Fruit fly (Drosophila melanogaster) whole organism, embryonic: ENCODE data around the gene CG32032.

Experiments
- ATbp ChIP-seq: fragments of 200-800 bp; sonication (Bioruptor generic); optimal IDR thresholded peaks from 2 replicates; lab custom pipeline; 2017; ENCODE audit warnings: missing biosample characterization, mild to moderate bottlenecking, missing genetic modification characterization, missing genetic modification reagents
- Bgb ChIP-seq: fragments of 200-800 bp; sonication (Bioruptor generic); IDR thresholded peaks from 2 replicates; pipeline ENCODE4 v1.3.6; 2022; ENCODE audit warnings: missing biosample characterization, missing genetic modification characterization; ENCODE audit not compliant: partially characterized antibody
- CG10209 ChIP-seq: fragments of 200-800 bp; sonication (Bioruptor generic); optimal IDR thresholded peaks from 3 replicates; lab custom pipeline; 2017; ENCODE audit warnings: missing biosample characterization, mild to moderate bottlenecking, missing genetic modification characterization, missing genetic modification reagents
- CG1529 ChIP-seq: fragments of 200-800 bp; sonication (Bioruptor generic); optimal IDR thresholded peaks from 3 replicates; lab custom pipeline; 2018; ENCODE audit warnings: missing biosample characterization, missing genetic modification characterization
- CG17829 ChIP-seq: fragments of 200-800 bp; optimal IDR thresholded peaks from 2 replicates; lab custom pipeline; 2019; ENCODE audit warnings: missing biosample characterization, mild to moderate bottlenecking, missing genetic modification characterization, moderate library complexity
- CG17912 ChIP-seq: fragments of 200-800 bp; sonication (Bioruptor generic); optimal IDR thresholded peaks from 2 replicates; lab custom pipeline; 2018; ENCODE audit warnings: missing biosample characterization, mild to moderate bottlenecking, missing genetic modification characterization
- CG18619 ChIP-seq: fragments of 200-800 bp; sonication (Bioruptor generic); optimal IDR thresholded peaks from 3 replicates; lab custom pipeline; 2017; ENCODE audit warnings: missing biosample characterization, mild to moderate bottlenecking, missing genetic modification characterization
- CG3847 ChIP-seq: fragments of 200-800 bp; sonication (Bioruptor generic); IDR thresholded peaks from 2 replicates; pipeline ENCODE4 v1.3.6; 2022; ENCODE audit warnings: missing biosample characterization, missing genetic modification characterization
- CG4282 ChIP-seq: fragments of 200-800 bp; sonication (Bioruptor generic); optimal IDR thresholded peaks from 2 replicates; lab custom pipeline; 2016; ENCODE audit warnings: missing biosample characterization, missing genetic modification characterization
- CG7357 ChIP-seq: fragments of 200-800 bp; sonication (Bioruptor generic); IDR thresholded peaks from 3 replicates; pipeline ENCODE4 v1.3.6; 2022; ENCODE audit warnings: missing biosample characterization, missing genetic modification characterization
- CG8290 ChIP-seq, 3 experiments: fragments of 200-800 bp; sonication (Bioruptor generic); optimal IDR thresholded peaks; 2 replicates each; lab custom pipeline; 2016 to 2019; ENCODE audit warnings: missing biosample characterization in 3 of 3, missing genetic modification characterization in 3 of 3, mild to moderate bottlenecking in 2 of 3, moderate library complexity in 1 of 3
- CG8388 ChIP-seq: fragments of 200-800 bp; sonication (Bioruptor generic); optimal IDR thresholded peaks from 2 replicates; lab custom pipeline; 2019; ENCODE audit warnings: missing biosample characterization, mild to moderate bottlenecking, missing genetic modification characterization, moderate library complexity
- CTCF ChIP-seq: fragments of 200-800 bp; sonication (Bioruptor generic); optimal IDR thresholded peaks from 2 replicates; lab custom pipeline; 2017; ENCODE audit warnings: missing biosample characterization, mild to moderate bottlenecking, missing genetic modification characterization, moderate library complexity
- Chrac-16 ChIP-seq: fragments of 200-800 bp; sonication (Bioruptor generic); optimal IDR thresholded peaks from 3 replicates; lab custom pipeline; 2016; ENCODE audit warnings: missing biosample characterization, missing genetic modification characterization
- Dfd ChIP-seq, 2 experiments: fragments of >200 bp; optimal IDR thresholded peaks; 2 replicates each; lab custom pipeline; 2017; ENCODE audit warnings: missing biosample characterization in 2 of 2, missing genetic modification characterization in 2 of 2
- Ets97D ChIP-seq: fragments of 200-800 bp; sonication (Bioruptor generic); optimal IDR thresholded peaks from 3 replicates; lab custom pipeline; 2016; ENCODE audit warnings: missing biosample characterization, missing genetic modification characterization
- H2.0 ChIP-seq: fragments of 200-800 bp; sonication (Bioruptor generic); IDR thresholded peaks from 2 replicates; pipeline ENCODE4 v1.3.6; 2022; ENCODE audit warnings: missing biosample characterization, missing genetic modification characterization
- HLHmδ ChIP-seq: fragments of 200-800 bp; sonication (Bioruptor generic); optimal IDR thresholded peaks from 2 replicates; lab custom pipeline; 2018; ENCODE audit warnings: missing biosample characterization, mild to moderate bottlenecking, missing genetic modification characterization, moderate library complexity
- HmgD ChIP-seq: fragments of 200-800 bp; sonication (Bioruptor generic); optimal IDR thresholded peaks from 3 replicates; lab custom pipeline; 2016; ENCODE audit warnings: missing biosample characterization, missing genetic modification characterization
- Hmx ChIP-seq: fragments of 200-800 bp; sonication (Bioruptor generic); optimal IDR thresholded peaks from 2 replicates; lab custom pipeline; 2016; ENCODE audit warnings: missing biosample characterization, missing genetic modification characterization
- Hr39 ChIP-seq: fragments of >200 bp; optimal IDR thresholded peaks from 2 replicates; lab custom pipeline; 2017
- Jarid2 ChIP-seq: fragments of 200-800 bp; sonication (Bioruptor generic); optimal IDR thresholded peaks from 3 replicates; lab custom pipeline; 2017; ENCODE audit warnings: mild to moderate bottlenecking, missing biosample characterization, missing genetic modification reagents, missing genetic modification characterization
- Poxn ChIP-seq: fragments of 200-800 bp; sonication (Bioruptor generic); IDR thresholded peaks from 2 replicates; pipeline ENCODE4 v1.3.6; 2022; ENCODE audit warnings: missing biosample characterization, missing genetic modification characterization
- Xrp1 ChIP-seq: fragments of 200-800 bp; sonication (Bioruptor generic); IDR thresholded peaks from 2 replicates; pipeline ENCODE4 v1.3.6; 2022; ENCODE audit warnings: missing biosample characterization, missing genetic modification characterization
- amos ChIP-seq: fragments of 200-800 bp; sonication (Bioruptor generic); IDR thresholded peaks from 2 replicates; pipeline ENCODE4 v1.3.6; 2022; ENCODE audit warnings: missing biosample characterization, missing genetic modification characterization; ENCODE audit not compliant: partially characterized antibody
- ara ChIP-seq: fragments of 200-800 bp; sonication (Bioruptor generic); IDR thresholded peaks from 2 replicates; pipeline ENCODE4 v1.3.6; 2022; ENCODE audit warnings: missing biosample characterization, missing genetic modification characterization
- dimm ChIP-seq: fragments of 200-800 bp; sonication (Bioruptor generic); IDR thresholded peaks from 2 replicates; pipeline ENCODE4 v1.3.6; 2022; ENCODE audit warnings: missing biosample characterization, missing genetic modification characterization
- dmrt11E ChIP-seq: fragments of 200-800 bp; sonication (Bioruptor generic); optimal IDR thresholded peaks from 3 replicates; lab custom pipeline; 2018; ENCODE audit warnings: missing biosample characterization, mild to moderate bottlenecking, missing genetic modification characterization, moderate library complexity
- dmrt99B ChIP-seq: fragments of 200-800 bp; sonication (Bioruptor generic); optimal IDR thresholded peaks from 2 replicates; lab custom pipeline; 2018; ENCODE audit warnings: missing biosample characterization, mild to moderate bottlenecking, missing genetic modification characterization, moderate library complexity
- ems ChIP-seq: fragments of 200-800 bp; sonication (Bioruptor generic); optimal IDR thresholded peaks from 3 replicates; lab custom pipeline; 2016; ENCODE audit warnings: missing biosample characterization, missing genetic modification characterization
- esg ChIP-seq: fragments of 200-800 bp; sonication (Bioruptor generic); conservative IDR thresholded peaks from 2 replicates; pipeline ENCODE4 v1.3.6; 2022; ENCODE audit warnings: missing biosample characterization, missing genetic modification characterization
- eyg ChIP-seq: fragments of 200-800 bp; sonication (Bioruptor generic); optimal IDR thresholded peaks from 3 replicates; lab custom pipeline; 2016; ENCODE audit warnings: missing biosample characterization, missing genetic modification characterization
- gfzf ChIP-seq: fragments of 200-800 bp; sonication (Bioruptor generic); optimal IDR thresholded peaks from 2 replicates; lab custom pipeline; 2016; ENCODE audit warnings: missing biosample characterization, mild to moderate bottlenecking, missing genetic modification characterization, moderate library complexity
- h ChIP-seq: fragments of >200 bp; optimal IDR thresholded peaks from 2 replicates; lab custom pipeline; 2017
- hkb ChIP-seq, 2 experiments: fragments of 200-800 bp in 1 of 2; fragments of >200 bp in 1 of 2; sonication (Bioruptor generic) in 1 of 2; IDR thresholded peaks in 1 of 2; optimal IDR thresholded peaks in 1 of 2; 2 replicates each; pipeline versions ENCODE4 v1.3.6 to Lab custom; 2017 to 2022; ENCODE audit warnings: missing biosample characterization in 1 of 2, missing genetic modification characterization in 1 of 2
- ind ChIP-seq: fragments of 200-800 bp; sonication (Bioruptor generic); optimal IDR thresholded peaks from 3 replicates; lab custom pipeline; 2016; ENCODE audit warnings: missing biosample characterization, missing genetic modification characterization
- kah ChIP-seq: fragments of 200-800 bp; sonication (Bioruptor generic); optimal IDR thresholded peaks from 2 replicates; lab custom pipeline; 2018; ENCODE audit warnings: missing biosample characterization, mild to moderate bottlenecking, missing genetic modification characterization
- lab ChIP-seq: fragments of 200-800 bp; sonication (Bioruptor generic); optimal IDR thresholded peaks from 3 replicates; lab custom pipeline; 2017; ENCODE audit warnings: missing biosample characterization, missing genetic modification characterization, mild to moderate bottlenecking, moderate library complexity, missing genetic modification reagents
- mld ChIP-seq: fragments of 200-800 bp; sonication (Bioruptor generic); IDR thresholded peaks from 3 replicates; pipeline ENCODE4 v1.3.6; 2022; ENCODE audit warnings: missing biosample characterization, missing genetic modification characterization; ENCODE audit not compliant: partially characterized antibody
- nerfin-2 ChIP-seq: fragments of 200-800 bp; sonication (Bioruptor generic); IDR thresholded peaks from 2 replicates; pipeline ENCODE4 v1.3.6; 2022; ENCODE audit warnings: missing biosample characterization, missing genetic modification characterization; ENCODE audit not compliant: partially characterized antibody
- oc ChIP-seq: fragments of 200-800 bp; sonication (Bioruptor generic); optimal IDR thresholded peaks from 2 replicates; lab custom pipeline; 2018; ENCODE audit warnings: missing biosample characterization, mild to moderate bottlenecking, missing genetic modification characterization, moderate library complexity
- psq ChIP-seq: fragments of 200-800 bp; sonication (Bioruptor generic); optimal IDR thresholded peaks from 2 replicates; lab custom pipeline; 2017; ENCODE audit warnings: missing biosample characterization, missing genetic modification characterization
- row ChIP-seq: fragments of 200-800 bp; sonication (Bioruptor generic); IDR thresholded peaks from 3 replicates; pipeline ENCODE4 v1.3.6; 2022; ENCODE audit warnings: missing biosample characterization, missing genetic modification characterization
- schlank ChIP-seq: fragments of 200-800 bp; sonication (Bioruptor generic); optimal IDR thresholded peaks from 2 replicates; lab custom pipeline; 2018; ENCODE audit warnings: missing biosample characterization, mild to moderate bottlenecking, missing genetic modification characterization
- shn ChIP-seq: fragments of 200-800 bp; sonication (Bioruptor generic); optimal IDR thresholded peaks from 3 replicates; lab custom pipeline; 2016; ENCODE audit warnings: missing biosample characterization, missing genetic modification characterization
- so ChIP-seq: fragments of 200-800 bp; sonication (Bioruptor generic); IDR thresholded peaks from 3 replicates; pipeline ENCODE4 v1.3.6; 2022; ENCODE audit warnings: missing biosample characterization, missing genetic modification characterization
- ssp ChIP-seq: fragments of 200-800 bp; sonication (Bioruptor generic); IDR thresholded peaks from 2 replicates; pipeline ENCODE4 v1.3.6; 2022; ENCODE audit warnings: missing biosample characterization, missing genetic modification characterization
- trem ChIP-seq: fragments of 200-800 bp; optimal IDR thresholded peaks from 3 replicates; lab custom pipeline; 2019; ENCODE audit warnings: missing biosample characterization, mild to moderate bottlenecking, missing genetic modification characterization, moderate library complexity
- ttk ChIP-seq: fragments of 200-800 bp; sonication (Bioruptor generic); IDR thresholded peaks from 2 replicates; pipeline ENCODE4 v2.1.2; 2022; ENCODE audit warnings: missing biosample characterization, missing genetic modification characterization
- tup ChIP-seq: fragments of 200-800 bp; sonication (Bioruptor generic); optimal IDR thresholded peaks from 2 replicates; lab custom pipeline; 2016; ENCODE audit warnings: missing biosample characterization, mild to moderate bottlenecking, missing genetic modification characterization, moderate library complexity

CG32032 gene

dm6 chr3L:9126888-9127689, 34.2 kb downstream of the CG32032 start (continued):
- TF ChIP-seq CG3847 (0 out of 2 replicates have a peak, but pooled peaks have one; percentile 27), CG4282 (GFP tag; lab: Kevin White, UChicago) (no peak), Poxn (GFP tag; lab: Robert Waterston, UW) (no peak), h (lab: Kevin White, UChicago) (no peak), Xrp1 (GFP tag; lab: Robert Waterston, UW) (peak; percentile 48; the same call in 1 of the 2 replicates), Bgb (GFP tag; lab: Robert Waterston, UW) (no peak), amos (GFP tag; lab: Robert Waterston, UW) (no peak), shn (peak; percentile 6), dmrt99B (tag; lab: Kevin White, UChicago) (peak; percentile 78), trem (tag; lab: Kevin White, UChicago) (no peak), so (GFP tag; lab: Robert Waterston, UW) (no peak), Jarid2 (GFP tag; lab: Kevin White, UChicago) (no peak), CG8290 (GFP tag; optimal IDR thresholded peaks at IDR 0.05; lab: Kevin White, UChicago) (no peak), CG8290 (tag; optimal IDR thresholded peaks at IDR 0.05; lab: Kevin White, UChicago) (no peak), kah (GFP tag; lab: Kevin White, UChicago) (no peak), CG1529 (no peak), mld (GFP tag; lab: Robert Waterston, UW) (no peak), dmrt11E (tag; lab: Kevin White, UChicago) (no peak), Dfd (GFP tag; optimal IDR thresholded peaks at IDR 0.05; lab: Kevin White, UChicago) (no peak), CG10209 (GFP tag; lab: Kevin White, UChicago) (peak; percentile 45), dimm (GFP tag; lab: Robert Waterston, UW) (no peak), ems (GFP tag; lab: Kevin White, UChicago) (peak; percentile 51), row (peak; percentile 58), nerfin-2 (GFP tag; lab: Robert Waterston, UW) (no peak), CG7357 (GFP tag; lab: Robert Waterston, UW) (peak; percentile 53; the same call in 2 of the 3 replicates), CG8388 (GFP tag; lab: Kevin White, UChicago) (peak; percentile 15), Hmx (GFP tag; lab: Kevin White, UChicago) (peak; percentile 43), Hr39 (lab: Kevin White, UChicago) (no peak), HLHmδ (GFP tag; lab: Kevin White, UChicago) (no peak), CTCF (GFP tag; lab: Kevin White, UChicago) (no peak), CG17912 (no peak), Ets97D (GFP tag; lab: Kevin White, UChicago) (no peak), ttk (no peak), esg (no peak), ind (peak; percentile 19), tup (GFP tag; lab: Kevin White, UChicago) (no peak), schlank (tag; lab: Kevin White, UChicago) (peak; percentile 42), HmgD (GFP tag; lab: Kevin White, UChicago) (no peak), H2.0 (no peak; the same call in 1 of the 2 replicates), hkb (optimal IDR thresholded peaks at IDR 0.05; lab: Kevin White, UChicago) (no peak), hkb (GFP tag; IDR thresholded peaks at IDR 0.05; lab: Robert Waterston, UW) (peak; percentile 48; the same call in 1 of the 2 replicates), psq (GFP tag; lab: Kevin White, UChicago) (no peak), ara (GFP tag; lab: Robert Waterston, UW) (no peak), ATbp (GFP tag; lab: Kevin White, UChicago) (peak; percentile 30), Chrac-16 (no peak), CG18619 (GFP tag; lab: Kevin White, UChicago) (peak; percentile 46), ssp (GFP tag; lab: Robert Waterston, UW) (no peak), gfzf (GFP tag; lab: Kevin White, UChicago) (no peak), eyg (no peak), lab (GFP tag; lab: Kevin White, UChicago) (peak; percentile 80), oc (no peak), CG17829 (peak; percentile 50)
